Worm (Caenorhabditis elegans): ENCODE measurements around the gene srg-5.

The srg-5 gene

ce11 chrIII:6268061-6268460 lies 3.7 kb upstream of the srg-5 start, which contains the start of gene srg-7:
Gene srg-7 (minus strand): TSS chrIII:6268161.
- TF ChIP-seq unc-42 (tag; optimal IDR thresholded peaks at IDR 0.05) (no peak), rnt-1 (tag; optimal IDR thresholded peaks at IDR 0.05) (no peak), npax-4 (tag; optimal IDR thresholded peaks at IDR 0.05) (no peak)

- TF ChIP-seq ttx-3 (tag; optimal IDR thresholded peaks at IDR 0.05) (no peak), ceh-45 (GFP tag; IDR thresholded peaks at IDR 0.05) (no peak), F13H6.1 (tag; optimal IDR thresholded peaks at IDR 0.05) (no peak), fax-1 (tag; optimal IDR thresholded peaks at IDR 0.05) (no peak), eyg-1 (tag; optimal IDR thresholded peaks at IDR 0.05) (no peak), gmeb-2 (tag; optimal IDR thresholded peaks at IDR 0.05) (no peak), ceh-6 (GFP tag; optimal IDR thresholded peaks at IDR 0.05) (no peak), che-1 (tag; optimal IDR thresholded peaks at IDR 0.05) (no peak), ref-2 (tag; optimal IDR thresholded peaks at IDR 0.05) (no peak), K02D7.2 (tag; optimal IDR thresholded peaks at IDR 0.05) (no peak), syd-9 (tag; optimal IDR thresholded peaks at IDR 0.05) (no peak), ceh-30 (tag; optimal IDR thresholded peaks at IDR 0.05) (no peak), elt-4 (tag; optimal IDR thresholded peaks at IDR 0.05) (no peak), fkh-6 (tag; optimal IDR thresholded peaks at IDR 0.05) (no peak), hlh-13 (GFP tag; optimal IDR thresholded peaks at IDR 0.05) (no peak), ztf-16 (tag; optimal IDR thresholded peaks at IDR 0.05) (no peak), ceh-18 (tag; optimal IDR thresholded peaks at IDR 0.05) (no peak)
These were observed 1.6 kb upstream of the srg-5 start, which contains the start of gene srg-6 for ce11 chrIII:6265911-6266310. Gene srg-6 (minus strand): TSS chrIII:6266011.

ce11 chrIII:6261985-6262384 lies 2.4 kb downstream of the srg-5 start, which contains the start of gene srg-4:
Gene srg-4 (minus strand): TSS chrIII:6262085.
- TF ChIP-seq ttx-3 (tag; optimal IDR thresholded peaks at IDR 0.05) (no peak), unc-86 (tag; optimal IDR thresholded peaks at IDR 0.05) (no peak), syd-9 (tag; optimal IDR thresholded peaks at IDR 0.05) (no peak), ceh-9 (tag; optimal IDR thresholded peaks at IDR 0.05) (no peak), ceh-22 (tag; optimal IDR thresholded peaks at IDR 0.05) (no peak), ceh-6 (GFP tag; optimal IDR thresholded peaks at IDR 0.05) (no peak), K02D7.2 (tag; optimal IDR thresholded peaks at IDR 0.05) (no peak), F13H6.1 (tag; optimal IDR thresholded peaks at IDR 0.05) (no peak), ceh-18 (tag; optimal IDR thresholded peaks at IDR 0.05) (no peak), ref-2 (tag; optimal IDR thresholded peaks at IDR 0.05) (no peak), ceh-24 (tag; optimal IDR thresholded peaks at IDR 0.05) (no peak), dve-1 (tag; optimal IDR thresholded peaks at IDR 0.05) (no peak), elt-2 (tag; optimal IDR thresholded peaks at IDR 0.05) (no peak), tbx-7 (tag; optimal IDR thresholded peaks at IDR 0.05) (no peak), ceh-2 (tag; optimal IDR thresholded peaks at IDR 0.05) (no peak), sox-2 (GFP tag; IDR thresholded peaks at IDR 0.05) (no peak)

- TF ChIP-seq che-1 (tag; optimal IDR thresholded peaks at IDR 0.05) (no peak), ceh-34 (tag; optimal IDR thresholded peaks at IDR 0.05) (no peak), tbx-2 (tag; optimal IDR thresholded peaks at IDR 0.05) (no peak), pag-3 (tag; optimal IDR thresholded peaks at IDR 0.05; ENCODE audit: borderline replicate concordance) (no peak), eyg-1 (tag; optimal IDR thresholded peaks at IDR 0.05) (no peak), elt-4 (tag; optimal IDR thresholded peaks at IDR 0.05) (no peak), hlh-8 (tag; optimal IDR thresholded peaks at IDR 0.05) (no peak), ztf-16 (tag; optimal IDR thresholded peaks at IDR 0.05) (no peak), ceh-6 (GFP tag; optimal IDR thresholded peaks at IDR 0.05) (no peak), K09A11.1 (tag; optimal IDR thresholded peaks at IDR 0.05; ENCODE audit: insufficient read depth) (no peak), unc-55 (GFP tag; optimal IDR thresholded peaks at IDR 0.05) (no peak), hlh-15 (tag; optimal IDR thresholded peaks at IDR 0.05) (no peak), F13H6.1 (tag; optimal IDR thresholded peaks at IDR 0.05) (no peak)
These were observed 4.2 kb downstream of the srg-5 start, which contains the start of gene srg-2 for ce11 chrIII:6260115-6260514. Gene srg-2 (minus strand): TSS chrIII:6260215.
